Fruit fly (Drosophila melanogaster) whole organism, embryonic: ENCODE results near the gene CG33946.
A peak's percentile ranks its signal among the peaks of the same experiment; 100 is the strongest.

ENCODE experiments used
- CG10462 ChIP-seq: fragments of 200-800 bp; sonication (Bioruptor generic); optimal IDR thresholded peaks from 2 replicates; lab custom pipeline; 2016; ENCODE audit warnings: missing biosample characterization, missing genetic modification characterization
- CG11247 ChIP-seq: fragments of 200-800 bp; sonication (Bioruptor generic); IDR thresholded peaks from 2 replicates; pipeline ENCODE4 v1.3.6; 2022; ENCODE audit warnings: missing biosample characterization, missing genetic modification characterization
- CG11398 ChIP-seq: fragments of 200-800 bp; sonication (Bioruptor generic); optimal IDR thresholded peaks from 2 replicates; lab custom pipeline; 2016; ENCODE audit warnings: missing biosample characterization, missing genetic modification characterization
- CG13123 ChIP-seq: fragments of 200-800 bp; sonication (Bioruptor generic); optimal IDR thresholded peaks from 2 replicates; lab custom pipeline; 2016; ENCODE audit warnings: missing biosample characterization, missing genetic modification characterization
- CG17361 ChIP-seq: fragments of 200-800 bp; sonication (Bioruptor generic); IDR thresholded peaks from 3 replicates; pipeline ENCODE4 v1.3.6; 2022; ENCODE audit warnings: missing biosample characterization, missing genetic modification characterization
- CG17385 ChIP-seq: fragments of 200-800 bp; sonication (Bioruptor generic); optimal IDR thresholded peaks from 3 replicates; lab custom pipeline; 2018; ENCODE audit warnings: missing biosample characterization, mild to moderate bottlenecking, missing genetic modification characterization
- CG17568 ChIP-seq: fragments of 200-800 bp; sonication (Bioruptor generic); optimal IDR thresholded peaks from 2 replicates; lab custom pipeline; 2018; ENCODE audit warnings: missing biosample characterization, mild to moderate bottlenecking, missing genetic modification characterization, moderate library complexity
- CG30403 ChIP-seq: fragments of 200-800 bp; sonication (Bioruptor generic); optimal IDR thresholded peaks from 3 replicates; lab custom pipeline; 2016; ENCODE audit warnings: missing biosample characterization, missing genetic modification characterization
- CG31365 ChIP-seq: fragments of 200-800 bp; sonication (Bioruptor generic); optimal IDR thresholded peaks from 2 replicates; lab custom pipeline; 2018; ENCODE audit warnings: missing biosample characterization, mild to moderate bottlenecking, missing genetic modification characterization
- CG31441 ChIP-seq: fragments of 200-800 bp; sonication (Bioruptor generic); IDR thresholded peaks from 2 replicates; pipeline ENCODE4 v1.3.6; 2022; ENCODE audit warnings: missing biosample characterization, missing genetic modification characterization
- CG32767 ChIP-seq: fragments of 200-800 bp; sonication (Bioruptor generic); IDR thresholded peaks from 2 replicates; pipeline ENCODE4 v1.3.6; 2022; ENCODE audit warnings: missing biosample characterization, missing genetic modification characterization
- CG33557 ChIP-seq: fragments of 200-800 bp; sonication (Bioruptor generic); optimal IDR thresholded peaks from 2 replicates; lab custom pipeline; 2019; ENCODE audit warnings: missing biosample characterization, mild to moderate bottlenecking, missing genetic modification characterization, moderate library complexity
- CG4617 ChIP-seq: fragments of 200-800 bp; sonication (Bioruptor generic); optimal IDR thresholded peaks from 3 replicates; lab custom pipeline; 2016; ENCODE audit warnings: missing biosample characterization, missing genetic modification characterization, borderline replicate concordance
- CG5953 ChIP-seq: fragments of 200-800 bp; sonication (Bioruptor generic); IDR thresholded peaks from 2 replicates; pipeline ENCODE4 v1.3.6; 2022; ENCODE audit warnings: missing biosample characterization, missing genetic modification characterization
- CG6254 ChIP-seq: fragments of 200-800 bp; sonication (Bioruptor generic); optimal IDR thresholded peaks from 3 replicates; lab custom pipeline; 2017; ENCODE audit warnings: mild to moderate bottlenecking, missing biosample characterization, missing genetic modification reagents, missing genetic modification characterization
- CG8089 ChIP-seq: fragments of 200-800 bp; sonication (Bioruptor generic); optimal IDR thresholded peaks from 3 replicates; lab custom pipeline; 2016; ENCODE audit warnings: missing biosample characterization, missing genetic modification characterization
- CG9817 ChIP-seq: fragments of 200-800 bp; sonication (Bioruptor generic); optimal IDR thresholded peaks from 2 replicates; lab custom pipeline; 2018; ENCODE audit warnings: missing biosample characterization, mild to moderate bottlenecking, missing genetic modification characterization, moderate library complexity
- CG9876 ChIP-seq: fragments of 200-800 bp; sonication (Bioruptor generic); optimal IDR thresholded peaks from 2 replicates; lab custom pipeline; 2016; ENCODE audit warnings: missing biosample characterization, missing genetic modification characterization
- Camta ChIP-seq: fragments of 200-800 bp; sonication (Bioruptor generic); optimal IDR thresholded peaks from 2 replicates; lab custom pipeline; 2016; ENCODE audit warnings: missing biosample characterization, missing genetic modification characterization
- CoRest ChIP-seq: fragments of 200-800 bp; sonication (Bioruptor generic); optimal IDR thresholded peaks from 3 replicates; lab custom pipeline; 2018; ENCODE audit warnings: missing biosample characterization, mild to moderate bottlenecking, missing genetic modification characterization, moderate library complexity
- Doc2 ChIP-seq: fragments of 200-800 bp; sonication (Bioruptor generic); IDR thresholded peaks from 2 replicates; pipeline ENCODE4 v1.3.6; 2022; ENCODE audit warnings: missing biosample characterization, missing genetic modification characterization
- Eip74EF ChIP-seq, 2 experiments: fragments of 200-800 bp in 1 of 2; fragments of >200 bp in 1 of 2; sonication (Bioruptor generic) in 1 of 2; optimal IDR thresholded peaks; 2 replicates each; lab custom pipeline; 2017 to 2019; ENCODE audit warnings: missing biosample characterization in 2 of 2, missing genetic modification characterization in 2 of 2, mild to moderate bottlenecking in 1 of 2, moderate library complexity in 1 of 2
- Gsc ChIP-seq: fragments of 200-800 bp; sonication (Bioruptor generic); IDR thresholded peaks from 2 replicates; pipeline ENCODE4 v1.3.6; 2022; ENCODE audit warnings: missing biosample characterization, missing genetic modification characterization
- Gug ChIP-seq: fragments of 200-800 bp; sonication (Bioruptor generic); IDR thresholded peaks from 4 replicates; pipeline ENCODE4 v1.3.6; 2022; ENCODE audit warnings: missing biosample characterization, missing genetic modification characterization
- HmgZ ChIP-seq: fragments of 200-800 bp; sonication (Bioruptor generic); optimal IDR thresholded peaks from 2 replicates; lab custom pipeline; 2018; ENCODE audit warnings: missing biosample characterization, mild to moderate bottlenecking, missing genetic modification characterization
- NfI ChIP-seq: fragments of 200-800 bp; sonication (Bioruptor generic); optimal IDR thresholded peaks from 3 replicates; lab custom pipeline; 2018; ENCODE audit warnings: missing biosample characterization, mild to moderate bottlenecking, missing genetic modification characterization, moderate library complexity
- PHDP ChIP-seq: fragments of 200-800 bp; sonication (Bioruptor generic); optimal IDR thresholded peaks from 3 replicates; lab custom pipeline; 2018; ENCODE audit warnings: missing biosample characterization, mild to moderate bottlenecking, missing genetic modification characterization, moderate library complexity
- Rfx ChIP-seq: fragments of 200-800 bp; sonication (Bioruptor generic); IDR thresholded peaks from 2 replicates; pipeline ENCODE4 v1.3.6; 2022; ENCODE audit warnings: missing biosample characterization, missing genetic modification characterization
- Sin3A ChIP-seq: fragments of >200 bp; optimal IDR thresholded peaks from 2 replicates; lab custom pipeline; 2018
- bbx ChIP-seq: fragments of 200-800 bp; sonication (Bioruptor generic); IDR thresholded peaks from 2 replicates; pipeline ENCODE4 v1.3.6; 2022; ENCODE audit warnings: missing biosample characterization, missing genetic modification characterization; ENCODE audit not compliant: partially characterized antibody
- cas ChIP-seq: fragments of 200-800 bp; sonication (Bioruptor generic); IDR thresholded peaks from 2 replicates; pipeline ENCODE4 v1.3.6; 2022; ENCODE audit warnings: missing biosample characterization, missing genetic modification characterization
- disco-r ChIP-seq: fragments of 200-800 bp; sonication (Bioruptor generic); optimal IDR thresholded peaks from 2 replicates; lab custom pipeline; 2016; ENCODE audit warnings: missing biosample characterization, missing genetic modification characterization
- dysf ChIP-seq: fragments of 200-800 bp; sonication (Bioruptor generic); IDR thresholded peaks from 3 replicates; pipeline ENCODE4 v1.3.6; 2022; ENCODE audit warnings: missing biosample characterization, missing genetic modification characterization
- gro ChIP-seq: fragments of 200-800 bp; sonication (Bioruptor generic); optimal IDR thresholded peaks from 2 replicates; lab custom pipeline; 2016; ENCODE audit warnings: missing biosample characterization, missing genetic modification characterization
- ken ChIP-seq: fragments of 200-800 bp; sonication (Bioruptor generic); IDR thresholded peaks from 3 replicates; pipeline ENCODE4 v1.3.6; 2022; ENCODE audit warnings: missing biosample characterization, missing genetic modification characterization
- kni ChIP-seq: fragments of 200-800 bp; sonication (Bioruptor generic); optimal IDR thresholded peaks from 3 replicates; lab custom pipeline; 2017; ENCODE audit warnings: mild to moderate bottlenecking, missing biosample characterization, missing genetic modification reagents, missing genetic modification characterization
- lilli ChIP-seq: fragments of 200-800 bp; sonication (Bioruptor generic); optimal IDR thresholded peaks from 3 replicates; lab custom pipeline; 2016; ENCODE audit warnings: missing biosample characterization, missing genetic modification characterization
- mirr ChIP-seq: fragments of 200-800 bp; sonication (Bioruptor generic); optimal IDR thresholded peaks from 3 replicates; lab custom pipeline; 2018; ENCODE audit warnings: missing biosample characterization, mild to moderate bottlenecking, missing genetic modification characterization
- nau ChIP-seq: fragments of 200-800 bp; sonication (Bioruptor generic); optimal IDR thresholded peaks from 3 replicates; lab custom pipeline; 2017; ENCODE audit warnings: missing biosample characterization, mild to moderate bottlenecking, missing genetic modification characterization, missing genetic modification reagents
- nerfin-2 ChIP-seq: fragments of 200-800 bp; sonication (Bioruptor generic); IDR thresholded peaks from 2 replicates; pipeline ENCODE4 v1.3.6; 2022; ENCODE audit warnings: missing biosample characterization, missing genetic modification characterization; ENCODE audit not compliant: partially characterized antibody
- org-1 ChIP-seq: fragments of 200-800 bp; sonication (Bioruptor generic); optimal IDR thresholded peaks from 2 replicates; lab custom pipeline; 2017; ENCODE audit warnings: missing biosample characterization, missing genetic modification characterization
- pum ChIP-seq: fragments of 200-800 bp; sonication (Bioruptor generic); optimal IDR thresholded peaks from 2 replicates; lab custom pipeline; 2016; ENCODE audit warnings: missing biosample characterization, missing genetic modification characterization
- pzg ChIP-seq: fragments of 200-800 bp; sonication (Bioruptor generic); optimal IDR thresholded peaks from 3 replicates; lab custom pipeline; 2018; ENCODE audit warnings: missing biosample characterization, mild to moderate bottlenecking, missing genetic modification characterization, moderate library complexity
- sim ChIP-seq: fragments of 200-800 bp; sonication (Bioruptor generic); IDR thresholded peaks from 2 replicates; pipeline ENCODE4 v1.3.6; 2022; ENCODE audit warnings: missing biosample characterization, missing genetic modification characterization
- sqz ChIP-seq: fragments of 200-800 bp; sonication (Bioruptor generic); optimal IDR thresholded peaks from 3 replicates; lab custom pipeline; 2018; ENCODE audit warnings: missing biosample characterization, mild to moderate bottlenecking, missing genetic modification characterization
- ssp ChIP-seq: fragments of 200-800 bp; sonication (Bioruptor generic); IDR thresholded peaks from 2 replicates; pipeline ENCODE4 v1.3.6; 2022; ENCODE audit warnings: missing biosample characterization, missing genetic modification characterization
- toy ChIP-seq: fragments of 200-800 bp; sonication (Bioruptor generic); IDR thresholded peaks from 2 replicates; pipeline ENCODE4 v1.3.6; 2022; ENCODE audit warnings: missing biosample characterization, missing genetic modification characterization
- trh ChIP-seq: fragments of 200-800 bp; sonication (Bioruptor generic); optimal IDR thresholded peaks from 2 replicates; lab custom pipeline; 2016; ENCODE audit warnings: missing biosample characterization, missing genetic modification characterization
- tx ChIP-seq: fragments of 200-800 bp; sonication (Bioruptor generic); optimal IDR thresholded peaks from 2 replicates; lab custom pipeline; 2016; ENCODE audit warnings: missing biosample characterization, missing genetic modification characterization
- vvl ChIP-seq: fragments of 200-800 bp; sonication (Bioruptor generic); IDR thresholded peaks from 2 replicates; pipeline ENCODE4 v1.3.6; 2022; ENCODE audit warnings: missing biosample characterization, missing genetic modification characterization
- z ChIP-seq: fragments of 200-800 bp; sonication (Bioruptor generic); IDR thresholded peaks from 3 replicates; pipeline ENCODE4 v1.3.6; 2022; ENCODE audit warnings: missing biosample characterization, missing genetic modification characterization

CG33946 gene

dm6 chr3L:6184884-6185438, 35.4 kb upstream of the CG33946 start, which contains the start of the genes D19B and CG43293 (continued):
- TF ChIP-seq CG13123 (GFP tag; lab: Kevin White, UChicago) (peak; percentile 72), vvl (GFP tag; lab: Robert Waterston, UW) (peak; percentile 93), CG11247 (GFP tag; lab: Robert Waterston, UW) (peak; percentile 95), dysf (peak; percentile 91), gro (GFP tag; lab: Kevin White, UChicago) (peak; percentile 91), CG17385 (peak; percentile 81), CG9817 (peak; percentile 80), CG9876 (GFP tag; lab: Kevin White, UChicago) (peak; percentile 78), CG10462 (GFP tag; lab: Kevin White, UChicago) (peak; percentile 82), sim (peak; percentile 69), NfI (peak; percentile 91), Gsc (no peak), trh (GFP tag; lab: Kevin White, UChicago) (peak; percentile 83), Gug (GFP tag; lab: Robert Waterston, UW) (peak; percentile 97), ken (peak; percentile 90), CG17361 (peak; percentile 91), org-1 (peak; percentile 63), PHDP (tag; lab: Kevin White, UChicago) (peak; percentile 88), CG11398 (GFP tag; lab: Kevin White, UChicago) (peak; percentile 64), CG33557 (peak; percentile 38), CG31441 (GFP tag; lab: Robert Waterston, UW) (peak; percentile 79), sqz (GFP tag; lab: Kevin White, UChicago) (no peak), CoRest (peak; percentile 83), nerfin-2 (peak; percentile 77), cas (GFP tag; lab: Robert Waterston, UW) (peak; percentile 81), z (GFP tag; lab: Robert Waterston, UW) (peak; percentile 68; the same call in 1 of the 3 replicates), toy (GFP tag; lab: Robert Waterston, UW) (0 out of 2 replicates have a peak, but pooled peaks have one; percentile 54), CG6254 (GFP tag; lab: Kevin White, UChicago) (peak; percentile 77), pzg (GFP tag; lab: Kevin White, UChicago) (peak; percentile 81), CG17568 (GFP tag; lab: Kevin White, UChicago) (no peak), Rfx (GFP tag; lab: Robert Waterston, UW) (peak; percentile 97), HmgZ (tag; lab: Kevin White, UChicago) (peak; percentile 92), CG5953 (GFP tag; lab: Robert Waterston, UW) (peak; percentile 87), Sin3A (lab: Kevin White, UChicago) (no peak), CG8089 (peak; percentile 66), Eip74EF (GFP tag; optimal IDR thresholded peaks at IDR 0.05; lab: Kevin White, UChicago) (no peak), pum (GFP tag; lab: Kevin White, UChicago) (peak; percentile 80), CG4617 (GFP tag; lab: Kevin White, UChicago) (peak; percentile 82), ssp (peak; percentile 60), Camta (GFP tag; lab: Kevin White, UChicago) (peak; percentile 83), CG30403 (GFP tag; lab: Kevin White, UChicago) (peak; percentile 92), tx (GFP tag; lab: Kevin White, UChicago) (peak; percentile 77), Doc2 (GFP tag; lab: Robert Waterston, UW) (no peak), CG32767 (peak; percentile 84), disco-r (GFP tag; lab: Kevin White, UChicago) (peak; percentile 57), lilli (GFP tag; lab: Kevin White, UChicago) (peak; percentile 95), CG31365 (peak; percentile 58), mirr (peak; percentile 79), bbx (GFP tag; lab: Robert Waterston, UW) (peak; percentile 77), kni (GFP tag; lab: Kevin White, UChicago) (no peak), nau (no peak)
